Worm (Caenorhabditis elegans) whole organism, late embryonic: ENCODE measurements around the gene R10E4.3.

ENCODE experiments used
- C38D4.7 ChIP-seq: fragments of 200-800 bp; sonication (Bioruptor generic); optimal IDR thresholded peaks from 2 replicates; lab custom pipeline; 2018; ENCODE audit warnings: mild to moderate bottlenecking, missing genetic modification characterization, moderate library complexity, missing compliant biosample characterization
- K09A11.1 ChIP-seq: sonication (generic microtip); optimal IDR thresholded peaks from 2 replicates; lab custom pipeline; 2017; ENCODE audit warnings: antibody characterized with exemption, mild to moderate bottlenecking, missing genetic modification characterization, missing compliant biosample characterization; ENCODE audit not compliant: insufficient read depth
- T23F11.4 ChIP-seq: fragments of 200-800 bp; sonication (Bioruptor generic); optimal IDR thresholded peaks from 2 replicates; lab custom pipeline; 2018; ENCODE audit warnings: mild to moderate bottlenecking, missing genetic modification characterization, missing compliant biosample characterization
- ahr-1 ChIP-seq: sonication (generic microtip); optimal IDR thresholded peaks from 2 replicates; lab custom pipeline; 2016; ENCODE audit warnings: missing genetic modification characterization, missing compliant biosample characterization
- ama-1 ChIP-seq: fragments of 150-350 bp; optimal IDR thresholded peaks from 2 replicates; lab custom pipeline; 2014
- ceh-14 ChIP-seq: sonication (generic microtip); optimal IDR thresholded peaks from 2 replicates; lab custom pipeline; 2016; ENCODE audit warnings: missing genotype, missing genetic modification characterization, missing compliant biosample characterization
- ceh-18 ChIP-seq: sonication (generic microtip); optimal IDR thresholded peaks from 2 replicates; lab custom pipeline; 2016; ENCODE audit warnings: missing genetic modification characterization, missing compliant biosample characterization
- ceh-2 ChIP-seq: sonication (generic microtip); optimal IDR thresholded peaks from 2 replicates; lab custom pipeline; 2016; ENCODE audit warnings: missing genotype, missing genetic modification characterization, missing compliant biosample characterization
- ceh-24 ChIP-seq: sonication (generic microtip); optimal IDR thresholded peaks from 2 replicates; lab custom pipeline; 2016; ENCODE audit warnings: mild to moderate bottlenecking, missing genetic modification characterization, missing compliant biosample characterization
- ceh-30 ChIP-seq: fragments of 150-350 bp; optimal IDR thresholded peaks from 2 replicates; lab custom pipeline; 2014; ENCODE audit warnings: missing biosample characterization, missing genetic modification characterization
- ceh-31 ChIP-seq: sonication (generic microtip); optimal IDR thresholded peaks from 2 replicates; lab custom pipeline; 2016; ENCODE audit warnings: missing genetic modification characterization, missing compliant biosample characterization
- dmd-4 ChIP-seq: sonication (generic microtip); optimal IDR thresholded peaks from 2 replicates; lab custom pipeline; 2016; ENCODE audit warnings: borderline replicate concordance, missing genetic modification characterization, missing compliant biosample characterization
- dve-1 ChIP-seq: sonication (generic microtip); optimal IDR thresholded peaks from 2 replicates; lab custom pipeline; 2017; ENCODE audit warnings: antibody characterized with exemption, mild to moderate bottlenecking, missing genetic modification characterization, missing compliant biosample characterization
- ets-4 ChIP-seq: sonication (generic microtip); optimal IDR thresholded peaks from 2 replicates; lab custom pipeline; 2016; ENCODE audit warnings: missing genetic modification characterization, missing compliant biosample characterization
- fax-1 ChIP-seq: sonication (generic microtip); optimal IDR thresholded peaks from 2 replicates; lab custom pipeline; 2016; ENCODE audit warnings: missing genotype, missing genetic modification characterization, missing compliant biosample characterization
- fkh-10 ChIP-seq: fragments of 150-350 bp; optimal IDR thresholded peaks from 2 replicates; lab custom pipeline; 2014; ENCODE audit warnings: missing biosample characterization, missing genetic modification reagents, missing genetic modification characterization
- fkh-6 ChIP-seq: sonication (generic microtip); optimal IDR thresholded peaks from 2 replicates; lab custom pipeline; 2016; ENCODE audit warnings: missing genetic modification characterization, missing compliant biosample characterization
- gmeb-2 ChIP-seq: sonication (generic microtip); optimal IDR thresholded peaks from 2 replicates; lab custom pipeline; 2016; ENCODE audit warnings: missing genetic modification characterization, inconsistent platforms, missing compliant biosample characterization
- hlh-30 ChIP-seq: sonication (generic microtip); optimal IDR thresholded peaks from 2 replicates; lab custom pipeline; 2017; ENCODE audit warnings: antibody characterized with exemption, missing genetic modification characterization, missing compliant biosample characterization; ENCODE audit not compliant: insufficient read depth
- hlh-8 ChIP-seq: sonication (generic microtip); optimal IDR thresholded peaks from 2 replicates; lab custom pipeline; 2016; ENCODE audit warnings: missing genotype, missing genetic modification characterization, missing compliant biosample characterization
- lim-6 ChIP-seq: sonication (generic microtip); optimal IDR thresholded peaks from 2 replicates; lab custom pipeline; 2016; ENCODE audit warnings: missing genetic modification characterization, missing compliant biosample characterization
- madf-2 ChIP-seq: sonication (generic microtip); optimal IDR thresholded peaks from 2 replicates; lab custom pipeline; 2017; ENCODE audit warnings: missing genetic modification characterization, missing compliant biosample characterization
- nfya-1 ChIP-seq: sonication (generic microtip); optimal IDR thresholded peaks from 2 replicates; lab custom pipeline; 2017; ENCODE audit warnings: missing genetic modification characterization, mild to moderate bottlenecking, missing compliant biosample characterization, antibody characterized with exemption, moderate library complexity
- nhr-11 ChIP-seq: fragments of 150-350 bp; optimal IDR thresholded peaks from 2 replicates; lab custom pipeline; 2014; ENCODE audit warnings: missing biosample characterization, missing genetic modification characterization
- nhr-232 ChIP-seq: sonication (generic microtip); optimal IDR thresholded peaks from 2 replicates; lab custom pipeline; 2016; ENCODE audit warnings: missing genetic modification characterization, missing compliant biosample characterization
- pag-3 ChIP-seq: sonication (generic microtip); optimal IDR thresholded peaks from 2 replicates; lab custom pipeline; 2016; ENCODE audit warnings: missing compliant biosample characterization, missing genetic modification characterization, borderline replicate concordance
- pqm-1 ChIP-seq: sonication (generic microtip); optimal IDR thresholded peaks from 2 replicates; lab custom pipeline; 2016; ENCODE audit warnings: missing genetic modification characterization, missing compliant biosample characterization
- ref-2 ChIP-seq: sonication (generic microtip); optimal IDR thresholded peaks from 2 replicates; lab custom pipeline; 2016; ENCODE audit warnings: missing genetic modification characterization, missing compliant biosample characterization
- rnt-1 ChIP-seq: sonication (generic microtip); optimal IDR thresholded peaks from 2 replicates; lab custom pipeline; 2016; ENCODE audit warnings: missing genetic modification characterization, missing compliant biosample characterization
- sox-2 ChIP-seq: fragments of 200-800 bp; sonication (Bioruptor generic); IDR thresholded peaks from 2 replicates; pipeline ENCODE4 v1.3.6; 2022; ENCODE audit warnings: missing genetic modification reagents, missing genetic modification characterization, missing compliant biosample characterization
- syd-9 ChIP-seq: sonication (generic microtip); optimal IDR thresholded peaks from 2 replicates; lab custom pipeline; 2016; ENCODE audit warnings: mild to moderate bottlenecking, missing genetic modification characterization, moderate library complexity, missing compliant biosample characterization
- tbx-2 ChIP-seq: sonication (generic microtip); optimal IDR thresholded peaks from 2 replicates; lab custom pipeline; 2016; ENCODE audit warnings: missing genetic modification characterization, missing compliant biosample characterization
- unc-3 ChIP-seq, 2 experiments: fragments of 200-800 bp in 1 of 2; sonication (Bioruptor generic) in 1 of 2; sonication (generic microtip) in 1 of 2; conservative IDR thresholded peaks in 1 of 2; optimal IDR thresholded peaks in 1 of 2; 2 replicates each; pipeline versions ENCODE4 v1.3.6 to Lab custom; 2016 to 2022; ENCODE audit warnings: missing compliant biosample characterization in 2 of 2, missing genetic modification characterization in 2 of 2, missing genetic modification reagents in 1 of 2
- unc-42 ChIP-seq: sonication (generic microtip); optimal IDR thresholded peaks from 2 replicates; lab custom pipeline; 2016; ENCODE audit warnings: missing genotype, missing genetic modification characterization, missing compliant biosample characterization
- unc-55 ChIP-seq: sonication (generic microtip); optimal IDR thresholded peaks from 2 replicates; lab custom pipeline; 2017; ENCODE audit warnings: missing biosample characterization, missing genetic modification reagents, missing genetic modification characterization
- zip-5 ChIP-seq: sonication (generic microtip); optimal IDR thresholded peaks from 2 replicates; lab custom pipeline; 2016; ENCODE audit warnings: missing genetic modification characterization, missing compliant biosample characterization

R10E4.3 gene

ce11 chrIII:4323120-4323519 lies 35.8 kb upstream of the R10E4.3 start:
- peak; percentile 21 for TF ChIP-seq unc-42 (tag; lab: Kevin White, UChicago)
- TF ChIP-seq ama-1 (lab: Kevin White, UChicago) = no peak
- peak; percentile 12 for TF ChIP-seq ceh-14 (tag; lab: Kevin White, UChicago)
- no peak for TF ChIP-seq rnt-1 (tag; lab: Kevin White, UChicago)
- no peak for TF ChIP-seq ceh-2
- no peak for TF ChIP-seq syd-9 (tag; lab: Kevin White, UChicago)
- TF ChIP-seq nfya-1 (tag; lab: Kevin White, UChicago) = peak; percentile 8
- no peak for TF ChIP-seq gmeb-2
- no peak for TF ChIP-seq lim-6 (tag; lab: Kevin White, UChicago)
- no peak for TF ChIP-seq madf-2 (tag; lab: Kevin White, UChicago)
- TF ChIP-seq C38D4.7 (GFP tag; lab: Kevin White, UChicago) = no peak
- TF ChIP-seq ceh-18 (tag; lab: Kevin White, UChicago) = peak; percentile 22
- TF ChIP-seq nhr-11 (tag; lab: Kevin White, UChicago) = no peak
- no peak for TF ChIP-seq ceh-31 (tag; lab: Kevin White, UChicago)
- no peak for TF ChIP-seq pqm-1 (tag; lab: Kevin White, UChicago)
- TF ChIP-seq nhr-232 = no peak

- TF ChIP-seq hlh-8 (no peak), ref-2 (tag; lab: Kevin White, UChicago) (no peak), zip-5 (no peak), fkh-6 (no peak), dve-1 (no peak), ceh-14 (tag; lab: Kevin White, UChicago) (no peak), ceh-24 (tag; lab: Kevin White, UChicago) (no peak), C38D4.7 (GFP tag; lab: Kevin White, UChicago) (no peak), unc-42 (tag; lab: Kevin White, UChicago) (no peak), fax-1 (no peak)
These were observed 34.1 kb upstream of the R10E4.3 start, which contains the start of gene H38K22.7 for ce11 chrIII:4321399-4321798. H38K22.7 (plus strand) TSS chrIII:4321699.

ce11 chrIII:4320113-4320512 lies 32.8 kb upstream of the R10E4.3 start, which contains the start of gene H38K22.6:
H38K22.6 (plus strand) TSS chrIII:4320413.
- TF ChIP-seq fkh-10 (GFP tag; lab: Kevin White, UChicago) (no peak), rnt-1 (tag; lab: Kevin White, UChicago) (no peak), syd-9 (tag; lab: Kevin White, UChicago) (no peak), ets-4 (tag; lab: Kevin White, UChicago) (no peak), ref-2 (tag; lab: Kevin White, UChicago) (no peak), ceh-18 (tag; lab: Kevin White, UChicago) (no peak), gmeb-2 (no peak), K09A11.1 (no peak), dmd-4 (tag; lab: Kevin White, UChicago) (no peak), fkh-6 (no peak)

- TF ChIP-seq unc-55 (GFP tag; lab: Kevin White, UChicago) (peak; percentile 81), T23F11.4 (GFP tag; lab: Kevin White, UChicago) (no peak), tbx-2 (peak; percentile 31), pqm-1 (tag; lab: Kevin White, UChicago) (no peak), sox-2 (GFP tag; lab: Robert Waterston, UW) (no peak), lim-6 (tag; lab: Kevin White, UChicago) (no peak), ceh-30 (tag; lab: Kevin White, UChicago) (no peak), zip-5 (no peak), ahr-1 (tag; lab: Kevin White, UChicago) (no peak), ceh-14 (tag; lab: Kevin White, UChicago) (no peak), C38D4.7 (GFP tag; lab: Kevin White, UChicago) (no peak), syd-9 (tag; lab: Kevin White, UChicago) (no peak), dmd-4 (tag; lab: Kevin White, UChicago) (no peak), hlh-30 (no peak), unc-3 (GFP tag; conservative IDR thresholded peaks at IDR 0.05; lab: Robert Waterston, UW) (no peak), unc-3 (tag; optimal IDR thresholded peaks at IDR 0.05; lab: Kevin White, UChicago) (no peak), fkh-10 (GFP tag; lab: Kevin White, UChicago) (no peak), nfya-1 (tag; lab: Kevin White, UChicago) (peak; percentile 63), ref-2 (tag; lab: Kevin White, UChicago) (no peak), pag-3 (tag; lab: Kevin White, UChicago) (no peak), unc-42 (tag; lab: Kevin White, UChicago) (no peak), ets-4 (tag; lab: Kevin White, UChicago) (no peak), ceh-18 (tag; lab: Kevin White, UChicago) (peak; percentile 36), fax-1 (no peak), gmeb-2 (no peak)
These were observed 29.9 kb upstream of the R10E4.3 start, which contains the start of gene tag-131 for ce11 chrIII:4317065-4317752. tag-131 (plus strand) TSS chrIII:4317702.
